Worm (Caenorhabditis elegans): ENCODE measurements around the gene Y39A1A.22.

Y39A1A.22 gene

DNA sequence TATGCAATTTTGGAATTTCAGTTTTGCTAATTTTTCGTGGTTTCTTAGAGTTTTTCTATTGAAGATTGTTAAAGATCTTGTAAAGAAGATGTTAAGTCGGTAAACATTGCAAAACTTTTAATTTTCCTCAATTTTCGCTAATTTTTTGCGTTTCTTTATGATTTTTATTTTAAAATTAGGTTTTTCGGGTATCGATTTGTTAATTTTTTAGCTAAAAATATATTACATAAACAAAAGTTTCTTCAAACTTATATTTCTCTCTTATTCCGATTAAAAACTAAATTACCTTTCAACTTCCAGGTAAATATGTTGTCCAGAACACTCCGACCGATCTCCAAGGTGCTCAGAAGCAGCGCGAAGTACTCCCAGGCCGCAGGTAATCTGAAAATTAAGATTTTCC is 633 bp upstream of the Y39A1A.22 start, which contains the start of gene mrpl-12:
Gene mrpl-12 (plus strand): TSS at position 301 of the 400 bp plus-strand sequence.
- no peak for TF ChIP-seq mbf-1 (tag; optimal IDR thresholded peaks at IDR 0.05)
- no peak for TF ChIP-seq elt-3 (tag; optimal IDR thresholded peaks at IDR 0.05)
- no peak for TF ChIP-seq mab-5 (tag; optimal IDR thresholded peaks at IDR 0.05)
- no peak for TF ChIP-seq F13H6.1 (tag; optimal IDR thresholded peaks at IDR 0.05)
- TF ChIP-seq aly-2 (tag; optimal IDR thresholded peaks at IDR 0.05), result no peak
- TF ChIP-seq zag-1 (tag; optimal IDR thresholded peaks at IDR 0.05), result no peak

DNA sequence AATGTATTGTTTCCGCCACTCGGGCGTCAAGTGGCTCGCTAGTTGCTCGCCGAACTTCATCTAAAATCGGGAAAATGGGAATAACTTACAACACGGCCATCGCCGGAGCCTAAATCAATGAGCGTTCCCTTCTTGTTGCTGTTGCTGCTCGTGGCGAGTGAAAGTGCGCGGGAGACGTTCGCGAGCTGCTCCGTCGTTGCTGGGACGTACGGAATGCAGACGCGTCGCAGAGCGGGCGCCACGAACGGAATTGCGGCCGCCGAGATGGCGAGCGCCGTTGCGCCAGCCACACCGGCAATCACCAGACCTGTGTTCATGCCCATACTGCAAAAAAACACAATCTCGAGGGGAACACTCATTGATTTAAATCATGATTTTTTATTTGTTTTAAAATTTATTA is 347 bp downstream of the Y39A1A.22 start:
- TF ChIP-seq alr-1 (tag; optimal IDR thresholded peaks at IDR 0.05), result no peak
- no peak for TF ChIP-seq Y55F3AM.14 (GFP tag; optimal IDR thresholded peaks at IDR 0.05)
- no peak for TF ChIP-seq nhr-23 (tag; optimal IDR thresholded peaks at IDR 0.05)
- TF ChIP-seq elt-3 (tag; optimal IDR thresholded peaks at IDR 0.05), result no peak
- TF ChIP-seq mab-5 (tag; optimal IDR thresholded peaks at IDR 0.05), result no peak
- no peak for TF ChIP-seq nhr-77 (tag; optimal IDR thresholded peaks at IDR 0.05)
- TF ChIP-seq peb-1 (tag; optimal IDR thresholded peaks at IDR 0.05), result no peak
- TF ChIP-seq zag-1 (tag; optimal IDR thresholded peaks at IDR 0.05), result no peak
- TF ChIP-seq nhr-10 (tag; optimal IDR thresholded peaks at IDR 0.05), result no peak
- TF ChIP-seq nhr-129 (tag; optimal IDR thresholded peaks at IDR 0.05), result no peak
- no peak for TF ChIP-seq ama-1 (optimal IDR thresholded peaks at IDR 0.05)
- no peak for TF ChIP-seq egl-27 (tag; optimal IDR thresholded peaks at IDR 0.05)
- no peak for TF ChIP-seq lin-13 (GFP tag; optimal IDR thresholded peaks at IDR 0.05)
- no peak for TF ChIP-seq snpc-4 (tag; optimal IDR thresholded peaks at IDR 0.05)

DNA sequence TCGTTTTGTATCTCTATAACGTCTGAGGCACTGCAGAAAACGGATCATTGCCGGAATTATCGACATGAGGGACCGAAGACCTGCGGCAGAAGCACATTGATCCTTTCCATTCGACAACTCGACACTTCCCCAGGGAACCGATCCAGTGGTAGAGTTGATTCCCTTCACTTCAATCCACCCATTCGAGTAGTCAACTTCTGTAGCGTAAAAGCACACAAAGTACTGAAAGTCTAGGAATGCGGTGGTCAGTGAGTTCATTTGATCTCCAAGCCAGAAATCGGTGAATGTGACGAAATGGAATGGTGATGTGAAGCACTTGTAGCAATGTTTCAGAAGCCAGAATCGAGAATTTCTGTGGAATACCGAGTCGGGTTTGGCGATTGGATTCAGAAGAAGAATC is 2.3 kb downstream of the Y39A1A.22 start:
- TF ChIP-seq peb-1 (tag; optimal IDR thresholded peaks at IDR 0.05), result no peak
- TF ChIP-seq ama-1 (optimal IDR thresholded peaks at IDR 0.05), result no peak
- no peak for TF ChIP-seq lin-11 (tag; optimal IDR thresholded peaks at IDR 0.05)
- TF ChIP-seq nhr-129 (tag; optimal IDR thresholded peaks at IDR 0.05), result no peak
- TF ChIP-seq nhr-25 (tag; optimal IDR thresholded peaks at IDR 0.05), result no peak
- TF ChIP-seq blmp-1 (tag; optimal IDR thresholded peaks at IDR 0.05; ENCODE audit: insufficient read depth), result no peak
- no peak for TF ChIP-seq lsy-2 (tag; optimal IDR thresholded peaks at IDR 0.05)
- TF ChIP-seq aly-2 (tag; optimal IDR thresholded peaks at IDR 0.05), result no peak
- no peak for TF ChIP-seq gmeb-1 (tag; optimal IDR thresholded peaks at IDR 0.05)
- TF ChIP-seq nhr-77 (tag; optimal IDR thresholded peaks at IDR 0.05), result no peak
- TF ChIP-seq sma-3 (GFP tag; optimal IDR thresholded peaks at IDR 0.05), result no peak
- TF ChIP-seq nhr-21 (tag; optimal IDR thresholded peaks at IDR 0.05), result no peak
- no peak for TF ChIP-seq ceh-82 (tag; optimal IDR thresholded peaks at IDR 0.05)
- TF ChIP-seq mdl-1 (tag; optimal IDR thresholded peaks at IDR 0.05), result no peak

DNA sequence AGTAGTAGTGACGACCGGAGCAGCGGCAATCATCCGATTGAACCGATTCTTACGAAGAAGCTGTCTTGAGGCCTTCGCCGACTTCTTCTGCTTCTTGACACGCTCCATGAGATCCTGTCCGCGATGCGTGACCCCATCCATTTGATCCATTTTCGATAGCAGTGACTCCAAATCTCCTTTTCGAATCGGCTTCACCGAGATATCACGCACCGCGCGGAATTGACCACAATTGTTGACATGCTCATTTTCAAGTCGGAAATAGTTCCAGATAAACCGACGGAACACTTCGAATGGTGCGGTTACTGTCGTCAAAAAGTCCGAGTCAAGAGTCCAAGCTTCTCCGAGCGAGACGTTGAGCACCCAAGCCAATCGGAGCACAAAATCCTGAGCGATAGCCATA is 3.0 kb downstream of the Y39A1A.22 start:
- TF ChIP-seq aly-2 (tag; optimal IDR thresholded peaks at IDR 0.05) (no peak), C34F6.9 (tag; optimal IDR thresholded peaks at IDR 0.05) (no peak), fos-1 (tag; optimal IDR thresholded peaks at IDR 0.05) (no peak), nhr-129 (tag; optimal IDR thresholded peaks at IDR 0.05) (no peak), Y55F3AM.14 (GFP tag; optimal IDR thresholded peaks at IDR 0.05) (no peak), lin-13 (GFP tag; optimal IDR thresholded peaks at IDR 0.05) (no peak)

DNA sequence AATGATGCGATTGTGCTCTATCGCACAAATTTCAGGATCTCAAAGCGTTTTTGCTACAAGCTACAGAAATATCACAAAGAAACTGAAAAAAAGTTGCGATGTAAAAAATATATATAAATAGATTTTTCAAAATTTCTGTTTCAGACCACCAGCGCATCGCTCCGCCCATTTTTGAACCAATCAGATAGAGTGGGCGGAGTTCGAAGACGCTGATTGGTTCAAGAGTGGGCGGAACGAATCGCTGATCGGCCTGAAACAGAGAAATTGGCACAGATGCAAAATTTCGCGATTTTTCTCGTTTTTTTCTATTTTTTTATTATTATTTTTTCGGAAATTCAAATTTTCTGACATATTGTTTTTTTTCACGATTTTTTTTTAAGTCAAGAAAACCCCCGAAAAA is 4.0 kb downstream of the Y39A1A.22 start:
- TF ChIP-seq nhr-6 (tag; optimal IDR thresholded peaks at IDR 0.05) (no peak), R02D3.7 (tag; optimal IDR thresholded peaks at IDR 0.05) (no peak), egl-27 (tag; optimal IDR thresholded peaks at IDR 0.05) (no peak), mbf-1 (tag; optimal IDR thresholded peaks at IDR 0.05) (no peak), dmd-4 (tag; optimal IDR thresholded peaks at IDR 0.05) (no peak), ztf-11 (tag; optimal IDR thresholded peaks at IDR 0.05) (no peak), nhr-21 (tag; optimal IDR thresholded peaks at IDR 0.05) (no peak), nhr-11 (tag; optimal IDR thresholded peaks at IDR 0.05) (no peak), unc-62 (GFP tag; optimal IDR thresholded peaks at IDR 0.05) (no peak), sma-3 (GFP tag; optimal IDR thresholded peaks at IDR 0.05) (no peak), nhr-237 (tag; optimal IDR thresholded peaks at IDR 0.05) (no peak), nhr-25 (tag; optimal IDR thresholded peaks at IDR 0.05) (no peak), fos-1 (tag; optimal IDR thresholded peaks at IDR 0.05) (no peak), skn-1 (tag; optimal IDR thresholded peaks at IDR 0.05) (no peak), lin-11 (tag; optimal IDR thresholded peaks at IDR 0.05) (no peak), sem-4 (tag; optimal IDR thresholded peaks at IDR 0.05) (no peak)
